Fruit fly (Drosophila melanogaster) whole organism, larva: ENCODE data around the gene Liprin-beta.

Source experiments
- noc ChIP-seq: fragments of 200-800 bp; sonication (Bioruptor generic); optimal IDR thresholded peaks from 3 replicates; lab custom pipeline; 2019; ENCODE audit warnings: missing biosample characterization, mild to moderate bottlenecking, missing genetic modification characterization, moderate library complexity

Gene Liprin-beta

DNA sequence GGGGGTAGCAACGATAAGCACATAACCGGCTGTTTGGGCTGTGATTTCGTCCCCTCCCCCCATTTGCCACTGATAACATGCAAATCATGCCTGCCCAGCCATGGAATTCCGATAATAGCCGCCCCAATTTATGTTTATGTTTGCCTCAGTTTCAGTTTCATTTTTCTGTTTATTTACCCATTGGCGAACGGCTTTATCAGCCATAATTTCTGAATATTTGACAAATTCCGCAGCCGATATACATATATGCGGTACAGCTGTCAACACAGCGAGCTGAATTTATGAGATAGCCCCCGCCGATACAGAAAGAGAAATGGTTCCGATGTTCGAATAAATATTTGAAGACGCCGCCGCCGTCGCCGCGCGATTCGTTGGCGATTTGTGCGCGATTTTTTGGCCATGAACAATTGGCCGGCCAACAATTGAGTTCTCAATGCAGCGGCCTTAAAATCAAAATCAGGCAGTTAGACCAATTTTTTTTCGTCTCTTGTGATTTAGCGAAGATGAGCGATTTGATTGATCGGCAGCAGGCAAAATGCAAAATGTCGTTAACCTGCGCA lies 23.8 kb upstream of the Liprin-beta start:
- peak; percentile 34 for TF ChIP-seq noc (tag; lab: Kevin White, UChicago)

- no peak for TF ChIP-seq noc (tag; lab: Kevin White, UChicago)
Measured at dm6 chr3L:13490689-13491348, 22.2 kb upstream of the Liprin-beta start.

- TF ChIP-seq noc (tag; lab: Kevin White, UChicago): no peak
Measured at dm6 chr3L:13494363-13495015, 18.6 kb upstream of the Liprin-beta start.

- TF ChIP-seq noc (tag; lab: Kevin White, UChicago): no peak
Measured at dm6 chr3L:13495065-13495464, 18.0 kb upstream of the Liprin-beta start.

DNA sequence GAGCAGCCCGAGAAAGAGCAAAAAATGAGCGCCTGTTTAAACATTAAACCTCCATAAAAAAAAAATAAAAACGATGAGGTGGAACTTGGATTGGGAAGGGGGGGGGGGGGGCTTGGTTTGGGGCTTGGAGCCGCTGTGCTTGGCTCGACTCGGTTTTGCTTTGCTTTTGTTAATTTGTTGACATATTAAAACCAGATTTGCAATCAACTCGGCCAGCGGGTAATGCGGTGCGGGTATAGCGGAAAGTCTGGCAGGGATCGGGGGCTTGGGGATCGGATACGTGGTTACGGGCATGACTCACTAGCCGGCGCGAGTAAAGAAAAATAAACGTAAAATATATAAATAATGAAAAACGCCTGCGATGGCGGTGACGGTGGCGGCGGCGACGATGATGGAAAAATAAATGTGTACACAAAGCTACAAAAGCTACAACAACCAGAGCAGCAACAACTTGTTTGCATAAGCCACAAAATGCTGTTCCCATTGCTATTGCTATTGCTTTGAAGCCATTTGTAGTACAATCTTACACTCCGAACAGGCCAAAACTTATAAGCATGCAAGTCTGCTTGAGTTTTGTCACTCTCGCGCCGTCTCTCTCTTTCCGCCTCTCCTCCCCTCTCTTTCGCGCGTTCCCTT lies 15.2 kb upstream of the Liprin-beta start:
- TF ChIP-seq noc (tag; lab: Kevin White, UChicago): no peak

- no peak for TF ChIP-seq noc (tag; lab: Kevin White, UChicago)
Measured at dm6 chr3L:13499531-13499930, 13.5 kb upstream of the Liprin-beta start.

DNA sequence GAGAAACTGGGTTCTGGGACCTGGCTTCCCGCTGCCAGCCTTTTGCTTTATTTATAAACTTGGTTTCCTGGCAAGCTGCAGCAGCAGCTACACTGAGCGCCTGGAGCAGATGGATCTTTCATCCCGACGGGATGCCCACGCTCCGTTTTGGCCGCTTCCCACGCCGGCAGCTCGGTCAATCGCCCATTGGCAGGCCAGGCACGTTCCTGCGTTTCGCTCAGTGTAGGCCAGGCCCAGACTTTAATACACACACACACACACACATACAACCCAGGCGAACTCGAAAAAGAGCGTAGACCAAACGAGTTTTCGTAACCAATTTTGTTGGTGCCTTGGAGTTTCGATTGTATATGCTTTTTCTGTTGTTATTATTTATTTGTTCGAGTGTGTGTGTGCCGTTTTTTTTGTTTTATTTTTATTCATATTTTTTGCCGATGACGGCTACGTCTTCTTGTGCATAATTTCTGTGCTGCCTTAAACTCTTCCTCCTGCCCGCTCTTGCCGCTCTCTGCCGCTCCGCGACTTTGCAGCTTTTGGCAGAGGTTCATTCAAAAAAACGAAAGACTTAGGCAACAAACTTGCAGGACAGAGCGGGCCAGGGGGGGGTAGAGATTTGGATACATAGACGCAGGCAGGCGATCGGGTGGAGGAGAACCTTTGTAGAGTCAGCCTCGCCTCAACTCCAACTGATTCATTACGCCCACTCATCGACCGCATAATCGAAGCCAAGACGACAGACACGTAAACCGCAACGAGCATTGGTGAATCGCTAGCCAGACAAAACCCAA lies 12.9 kb upstream of the Liprin-beta start:
- TF ChIP-seq noc (tag; lab: Kevin White, UChicago): no peak

DNA sequence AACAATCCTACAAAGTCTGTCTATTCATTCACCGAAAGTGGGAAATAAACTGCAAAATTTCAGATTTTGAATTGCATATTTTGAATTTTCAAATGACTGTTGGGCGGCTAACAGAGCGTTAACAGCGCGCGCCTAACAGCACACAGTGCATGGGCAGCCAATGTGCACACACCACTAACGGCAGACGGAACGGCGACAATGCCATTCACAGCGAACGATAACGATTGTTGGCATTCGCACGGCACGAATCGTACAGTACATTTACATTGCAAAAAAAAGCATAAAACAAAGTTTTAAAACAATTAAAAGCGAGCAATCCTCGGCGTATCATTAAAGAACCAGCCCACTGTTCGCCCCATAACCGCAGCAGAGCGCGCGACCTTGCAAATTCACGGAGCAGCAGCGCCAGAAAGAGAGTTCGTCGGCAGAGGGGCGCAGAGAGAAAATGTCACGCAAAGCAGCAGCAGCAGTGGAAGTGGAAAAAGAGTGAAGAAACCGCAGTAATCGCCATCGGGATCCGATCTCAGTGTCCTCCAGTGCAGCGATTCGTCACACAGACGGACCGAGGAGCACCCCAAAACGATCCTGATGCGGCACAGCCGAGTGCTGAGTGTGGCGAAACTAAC lies 10.5 kb upstream of the Liprin-beta start, which contains the start of gene Spt20:
Spt20 (plus strand) TSS at position 224 of the 626 bp plus-strand sequence.
- no peak for TF ChIP-seq noc (tag; lab: Kevin White, UChicago)

DNA sequence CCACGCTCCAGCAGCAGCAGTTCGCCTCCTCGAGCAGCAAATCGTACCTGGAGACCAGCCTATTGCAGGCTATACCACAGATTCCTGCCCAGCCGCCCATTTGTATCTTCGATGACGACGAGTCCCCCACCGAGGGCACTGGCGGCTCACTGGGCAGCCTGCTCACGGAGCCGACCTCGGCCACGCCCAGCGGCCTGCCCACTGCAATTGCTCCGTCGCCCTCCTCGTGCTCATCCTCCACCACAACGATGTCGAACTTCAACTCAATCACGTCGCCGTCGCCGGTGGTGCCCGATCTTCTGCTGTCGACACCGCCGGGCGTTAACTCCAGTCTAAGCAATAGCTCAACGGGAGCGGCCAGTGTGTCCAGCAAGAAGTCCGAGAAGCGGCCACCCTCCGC lies 9.4 kb upstream of the Liprin-beta start:
- TF ChIP-seq noc (tag; lab: Kevin White, UChicago): no peak

dm6 chr3L:13519555-13520284 lies 6.7 kb downstream of the Liprin-beta start, which contains the start of gene CG10710:
Gene CG10710 (minus strand): TSS chr3L:13519605.
- no peak for TF ChIP-seq noc (tag; lab: Kevin White, UChicago)
